Fruit fly (Drosophila melanogaster): ENCODE measurements around the gene CG46513.
"Not testable (repeated sequence)": the region's sequence is repeated elsewhere in the genome, so short reads cannot be mapped to it uniquely, and the experiment has no call there.

Gene CG46513

DNA sequence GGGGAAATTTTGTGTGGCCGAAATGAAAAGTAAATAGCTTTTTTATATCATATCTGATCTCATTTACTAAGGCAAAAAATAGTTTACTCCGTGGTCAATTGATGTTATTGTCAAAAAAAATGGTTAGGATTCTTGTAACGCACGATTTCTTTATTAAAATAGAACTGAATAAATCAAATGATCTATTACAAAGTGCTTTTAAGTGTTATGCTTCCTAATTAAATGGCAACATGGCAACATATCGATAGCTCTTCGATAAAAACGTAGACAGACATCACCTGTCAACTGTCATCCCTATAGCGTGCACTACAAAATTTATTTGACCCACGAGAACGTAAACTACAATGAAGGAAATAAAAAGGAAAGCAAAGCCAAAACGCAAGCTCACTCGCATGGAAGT lies 5.0 kb upstream of the CG46513 start, which contains the start of gene CG46512:
Gene CG46512, plus strand, starts transcription at position 301 of the 400 bp plus-strand sequence.
- not testable (repeated sequence) for TF ChIP-seq Hr96, CG12768, Crg-1 (GFP tag; optimal IDR thresholded peaks at IDR 0.05)

DNA sequence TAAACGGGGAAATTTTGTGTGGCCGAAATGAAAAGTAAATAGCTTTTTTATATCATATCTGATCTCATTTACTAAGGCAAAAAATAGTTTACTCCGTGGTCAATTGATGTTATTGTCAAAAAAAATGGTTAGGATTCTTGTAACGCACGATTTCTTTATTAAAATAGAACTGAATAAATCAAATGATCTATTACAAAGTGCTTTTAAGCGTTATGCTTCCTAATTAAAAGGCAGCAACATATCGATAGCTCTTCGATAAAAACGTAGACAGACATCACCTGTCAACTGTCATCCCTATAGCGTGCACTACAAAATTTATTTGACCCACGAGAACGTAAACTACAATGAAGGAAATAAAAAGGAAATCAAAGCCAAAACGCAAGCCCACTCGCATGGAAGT lies 4.8 kb downstream of the CG46513 start, which contains the start of gene CG46514:
Gene CG46514, plus strand, starts transcription at position 301 of the 400 bp plus-strand sequence.
- TF ChIP-seq toe, Mnt, CG11617 (GFP tag; optimal IDR thresholded peaks at IDR 0.05): not testable (repeated sequence)

DNA sequence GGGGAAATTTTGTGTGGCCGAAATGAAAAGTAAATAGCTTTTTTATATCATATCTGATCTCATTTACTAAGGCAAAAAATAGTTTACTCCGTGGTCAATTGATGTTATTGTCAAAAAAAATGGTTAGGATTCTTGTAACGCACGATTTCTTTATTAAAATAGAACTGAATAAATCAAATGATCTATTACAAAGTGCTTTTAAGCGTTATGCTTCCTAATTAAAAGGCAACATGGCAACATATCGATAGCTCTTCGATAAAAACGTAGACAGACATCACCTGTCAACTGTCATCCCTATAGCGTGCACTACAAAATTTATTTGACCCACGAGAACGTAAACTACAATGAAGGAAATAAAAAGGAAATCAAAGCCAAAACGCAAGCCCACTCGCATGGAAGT lies 9.8 kb downstream of the CG46513 start, which contains the start of gene CG46515:
Gene CG46515, plus strand, starts transcription at position 301 of the 400 bp plus-strand sequence.
- TF ChIP-seq CG7045, Crg-1, ovo (GFP tag; optimal IDR thresholded peaks at IDR 0.05): not testable (repeated sequence)

DNA sequence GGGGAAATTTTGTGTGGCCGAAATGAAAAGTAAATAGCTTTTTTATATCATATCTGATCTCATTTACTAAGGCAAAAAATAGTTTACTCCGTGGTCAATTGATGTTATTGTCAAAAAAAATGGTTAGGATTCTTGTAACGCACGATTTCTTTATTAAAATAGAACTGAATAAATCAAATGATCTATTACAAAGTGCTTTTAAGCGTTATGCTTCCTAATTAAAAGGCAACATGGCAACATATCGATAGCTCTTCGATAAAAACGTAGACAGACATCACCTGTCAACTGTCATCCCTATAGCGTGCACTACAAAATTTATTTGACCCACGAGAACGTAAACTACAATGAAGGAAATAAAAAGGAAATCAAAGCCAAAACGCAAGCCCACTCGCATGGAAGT lies 20.0 kb downstream of the CG46513 start, which contains the start of gene CG46516:
Gene CG46516, plus strand, starts transcription at position 301 of the 400 bp plus-strand sequence.
- not testable (repeated sequence) for TF ChIP-seq CG1620, toe, Clk (GFP tag; optimal IDR thresholded peaks at IDR 0.05)

DNA sequence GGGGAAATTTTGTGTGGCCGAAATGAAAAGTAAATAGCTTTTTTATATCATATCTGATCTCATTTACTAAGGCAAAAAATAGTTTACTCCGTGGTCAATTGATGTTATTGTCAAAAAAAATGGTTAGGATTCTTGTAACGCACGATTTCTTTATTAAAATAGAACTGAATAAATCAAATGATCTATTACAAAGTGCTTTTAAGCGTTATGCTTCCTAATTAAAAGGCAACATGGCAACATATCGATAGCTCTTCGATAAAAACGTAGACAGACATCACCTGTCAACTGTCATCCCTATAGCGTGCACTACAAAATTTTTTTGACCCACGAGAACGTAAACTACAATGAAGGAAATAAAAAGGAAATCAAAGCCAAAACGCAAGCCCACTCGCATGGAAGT lies 25.0 kb downstream of the CG46513 start, which contains the start of gene CG46517:
Gene CG46517, plus strand, starts transcription at position 301 of the 400 bp plus-strand sequence.
- not testable (repeated sequence) for TF ChIP-seq pad, Hr96, bab1 (GFP tag; optimal IDR thresholded peaks at IDR 0.05)

DNA sequence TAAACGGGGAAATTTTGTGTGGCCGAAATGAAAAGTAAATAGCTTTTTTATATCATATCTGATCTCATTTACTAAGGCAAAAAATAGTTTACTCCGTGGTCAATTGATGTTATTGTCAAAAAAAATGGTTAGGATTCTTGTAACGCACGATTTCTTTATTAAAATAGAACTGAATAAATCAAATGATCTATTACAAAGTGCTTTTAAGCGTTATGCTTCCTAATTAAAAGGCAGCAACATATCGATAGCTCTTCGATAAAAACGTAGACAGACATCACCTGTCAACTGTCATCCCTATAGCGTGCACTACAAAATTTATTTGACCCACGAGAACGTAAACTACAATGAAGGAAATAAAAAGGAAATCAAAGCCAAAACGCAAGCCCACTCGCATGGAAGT lies 34.2 kb downstream of the CG46513 start, which contains the start of gene CG46518:
Gene CG46518, plus strand, starts transcription at position 301 of the 400 bp plus-strand sequence.
- not testable (repeated sequence) for TF ChIP-seq CG7045 (GFP tag; optimal IDR thresholded peaks at IDR 0.05); bab1 (GFP tag; optimal IDR thresholded peaks at IDR 0.05); cnc (optimal IDR thresholded peaks at IDR 0.05)

DNA sequence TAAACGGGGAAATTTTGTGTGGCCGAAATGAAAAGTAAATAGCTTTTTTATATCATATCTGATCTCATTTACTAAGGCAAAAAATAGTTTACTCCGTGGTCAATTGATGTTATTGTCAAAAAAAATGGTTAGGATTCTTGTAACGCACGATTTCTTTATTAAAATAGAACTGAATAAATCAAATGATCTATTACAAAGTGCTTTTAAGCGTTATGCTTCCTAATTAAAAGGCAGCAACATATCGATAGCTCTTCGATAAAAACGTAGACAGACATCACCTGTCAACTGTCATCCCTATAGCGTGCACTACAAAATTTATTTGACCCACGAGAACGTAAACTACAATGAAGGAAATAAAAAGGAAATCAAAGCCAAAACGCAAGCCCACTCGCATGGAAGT lies 39.2 kb downstream of the CG46513 start, which contains the start of gene CG46519:
Gene CG46519, plus strand, starts transcription at position 301 of the 400 bp plus-strand sequence.
- TF ChIP-seq bab1, Crg-1, ovo (GFP tag; optimal IDR thresholded peaks at IDR 0.05): not testable (repeated sequence)

DNA sequence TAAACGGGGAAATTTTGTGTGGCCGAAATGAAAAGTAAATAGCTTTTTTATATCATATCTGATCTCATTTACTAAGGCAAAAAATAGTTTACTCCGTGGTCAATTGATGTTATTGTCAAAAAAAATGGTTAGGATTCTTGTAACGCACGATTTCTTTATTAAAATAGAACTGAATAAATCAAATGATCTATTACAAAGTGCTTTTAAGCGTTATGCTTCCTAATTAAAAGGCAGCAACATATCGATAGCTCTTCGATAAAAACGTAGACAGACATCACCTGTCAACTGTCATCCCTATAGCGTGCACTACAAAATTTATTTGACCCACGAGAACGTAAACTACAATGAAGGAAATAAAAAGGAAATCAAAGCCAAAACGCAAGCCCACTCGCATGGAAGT lies 44.2 kb downstream of the CG46513 start, which contains the start of gene CG46520:
Gene CG46520, plus strand, starts transcription at position 301 of the 400 bp plus-strand sequence.
- TF ChIP-seq Clk, Hr96, ovo (GFP tag; optimal IDR thresholded peaks at IDR 0.05): not testable (repeated sequence)

DNA sequence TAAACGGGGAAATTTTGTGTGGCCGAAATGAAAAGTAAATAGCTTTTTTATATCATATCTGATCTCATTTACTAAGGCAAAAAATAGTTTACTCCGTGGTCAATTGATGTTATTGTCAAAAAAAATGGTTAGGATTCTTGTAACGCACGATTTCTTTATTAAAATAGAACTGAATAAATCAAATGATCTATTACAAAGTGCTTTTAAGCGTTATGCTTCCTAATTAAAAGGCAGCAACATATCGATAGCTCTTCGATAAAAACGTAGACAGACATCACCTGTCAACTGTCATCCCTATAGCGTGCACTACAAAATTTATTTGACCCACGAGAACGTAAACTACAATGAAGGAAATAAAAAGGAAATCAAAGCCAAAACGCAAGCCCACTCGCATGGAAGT lies 49.2 kb downstream of the CG46513 start, which contains the start of gene CG46521:
Gene CG46521, plus strand, starts transcription at position 301 of the 400 bp plus-strand sequence.
- TF ChIP-seq pad, ovo, cic (GFP tag; optimal IDR thresholded peaks at IDR 0.05): not testable (repeated sequence)
